Fruit fly (Drosophila melanogaster): ENCODE results near the gene Sgt1.

Gene Sgt1

DNA sequence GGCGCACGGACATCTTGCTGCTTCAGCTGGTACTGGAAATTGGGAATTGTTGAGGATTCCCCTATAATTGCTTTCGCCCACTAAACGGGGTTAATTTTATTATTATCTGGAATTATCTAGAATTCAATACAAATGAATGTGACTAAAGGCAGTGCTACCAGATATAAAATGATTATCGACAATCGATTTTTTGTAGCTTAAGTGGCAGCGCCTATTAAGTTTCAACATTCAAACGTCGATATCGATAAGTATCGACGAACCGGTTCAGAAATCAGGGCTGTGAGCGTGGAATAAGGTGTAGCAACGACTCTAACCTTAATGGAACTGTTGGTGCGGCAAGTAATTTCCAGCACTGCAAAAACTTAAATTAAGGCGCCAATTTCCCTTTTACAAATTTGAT is at the start of gene Sgt1:
Gene Sgt1, minus strand, starts transcription at position 165 of the 400 bp plus-strand sequence.
- TF ChIP-seq insv (optimal IDR thresholded peaks at IDR 0.05) (no peak), ttk (optimal IDR thresholded peaks at IDR 0.05) (no peak), Myc (optimal IDR thresholded peaks at IDR 0.05) (no peak), Sin3A (optimal IDR thresholded peaks at IDR 0.05) (no peak), psq (optimal IDR thresholded peaks at IDR 0.05) (no peak), h (optimal IDR thresholded peaks at IDR 0.05) (no peak)

DNA sequence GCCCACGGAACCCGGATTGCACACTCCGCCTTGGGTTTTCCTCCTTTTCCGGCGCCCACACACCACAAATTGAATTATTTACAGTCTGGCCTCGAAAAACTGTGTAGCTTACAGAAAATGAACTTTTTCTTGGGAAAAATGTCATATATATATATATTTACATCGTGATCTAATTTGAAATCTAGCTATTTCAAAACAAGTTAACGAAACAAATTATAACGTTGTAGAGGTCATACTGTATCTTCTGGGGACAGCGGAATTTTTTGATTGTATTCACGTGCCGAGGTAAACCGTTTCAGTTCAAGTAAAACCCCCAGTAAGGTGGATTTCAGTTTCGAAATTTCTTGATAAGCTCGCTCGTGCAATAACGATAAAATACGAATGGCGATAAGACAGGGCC is 49.4 kb upstream of the Sgt1 start:
- TF ChIP-seq Myc (optimal IDR thresholded peaks at IDR 0.05) (no peak), psq (optimal IDR thresholded peaks at IDR 0.05) (no peak), h (optimal IDR thresholded peaks at IDR 0.05) (no peak), ttk (optimal IDR thresholded peaks at IDR 0.05) (no peak), insv (optimal IDR thresholded peaks at IDR 0.05) (no peak), Sin3A (optimal IDR thresholded peaks at IDR 0.05) (no peak)

DNA sequence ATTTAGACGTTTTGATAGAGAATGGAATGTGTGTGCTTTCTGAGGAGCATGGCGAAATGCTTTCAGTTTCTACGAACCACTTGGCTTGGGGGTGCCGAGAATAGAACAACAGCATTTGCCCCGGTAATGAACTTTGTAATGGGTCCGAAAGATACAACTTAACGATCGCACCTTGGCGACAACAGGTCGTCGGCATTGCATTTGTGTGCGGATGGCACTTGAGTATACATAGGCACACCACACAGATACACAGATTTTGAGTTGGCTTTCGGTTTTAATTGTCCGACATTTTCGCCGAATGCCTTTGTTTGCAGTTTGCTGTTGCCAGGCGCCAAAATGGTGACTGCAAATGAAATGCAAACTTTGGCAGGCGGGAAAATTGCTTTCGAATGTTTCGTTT is 48.9 kb upstream of the Sgt1 start:
- TF ChIP-seq h (optimal IDR thresholded peaks at IDR 0.05): no peak

DNA sequence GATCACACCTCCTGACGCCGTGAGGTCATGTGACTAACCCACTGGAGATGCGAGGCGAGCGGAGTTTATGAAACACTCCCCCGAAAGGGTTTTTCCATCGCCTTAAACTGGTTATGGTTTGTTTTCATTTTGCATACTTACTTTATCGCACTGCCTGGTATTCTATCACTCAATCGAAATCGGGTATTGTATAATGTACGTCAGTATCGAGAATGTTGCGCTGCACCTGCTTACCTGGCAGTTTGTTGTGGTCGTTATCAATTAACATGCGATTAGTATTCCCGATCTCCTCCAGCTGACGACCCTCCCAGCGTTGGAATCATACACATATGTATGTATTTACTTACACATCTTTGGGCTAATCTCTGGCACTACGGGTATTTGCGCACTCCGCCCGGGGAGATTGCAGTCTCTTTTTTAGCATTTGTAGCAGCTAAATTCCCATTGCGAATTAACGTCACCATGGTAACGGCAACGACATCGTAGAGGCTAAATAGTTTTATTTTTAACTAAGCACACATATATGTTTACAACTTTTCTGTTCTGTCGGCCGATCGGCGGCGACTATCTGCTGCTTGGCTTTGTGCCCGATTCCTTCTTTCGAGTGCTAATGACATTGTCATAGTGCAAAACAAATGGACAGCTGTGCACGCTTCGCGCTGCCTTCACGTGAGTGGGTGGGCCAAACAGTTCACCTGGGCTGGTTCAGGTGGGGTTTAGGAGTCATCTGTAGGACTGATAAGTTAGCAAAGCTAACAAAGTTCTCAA is 48.1 kb upstream of the Sgt1 start:
- TF ChIP-seq h (optimal IDR thresholded peaks at IDR 0.05): no peak
- TF ChIP-seq psq (optimal IDR thresholded peaks at IDR 0.05): no peak
- no peak for TF ChIP-seq insv (optimal IDR thresholded peaks at IDR 0.05)
- no peak for TF ChIP-seq ttk (optimal IDR thresholded peaks at IDR 0.05)
- no peak for TF ChIP-seq Sin3A (optimal IDR thresholded peaks at IDR 0.05)
- TF ChIP-seq Myc (optimal IDR thresholded peaks at IDR 0.05): no peak

DNA sequence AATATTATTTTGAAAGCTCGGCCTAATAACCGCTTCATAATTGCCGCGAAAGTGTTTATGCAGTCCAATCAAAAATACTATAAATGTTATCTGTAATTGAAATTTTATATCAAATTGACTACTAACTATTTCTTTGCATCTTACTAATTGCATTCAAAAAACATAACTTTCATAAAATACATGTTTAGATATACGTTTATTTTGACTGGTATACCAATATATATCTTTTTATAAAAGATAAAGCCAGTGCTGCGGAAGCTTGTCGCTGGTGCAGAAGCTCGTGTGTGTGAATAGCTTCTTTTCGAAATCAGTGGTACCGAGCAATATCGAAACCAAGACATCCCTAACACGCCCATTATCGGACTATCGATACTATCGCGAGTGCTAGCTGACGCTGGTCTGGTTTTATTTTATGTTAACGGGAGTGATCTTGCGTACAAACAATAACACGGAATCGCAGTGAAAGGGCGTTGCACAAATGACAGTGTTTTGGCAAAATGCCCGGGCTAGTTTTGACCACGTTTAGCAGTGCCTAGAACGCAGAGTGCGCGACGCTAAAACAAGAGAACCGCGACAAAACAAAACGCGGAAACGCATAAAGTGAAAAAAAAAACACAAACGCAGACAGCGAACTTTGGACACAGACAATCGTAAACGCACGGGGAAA is 44.5 kb upstream of the Sgt1 start, which contains the start of gene Atg13:
Gene Atg13, plus strand, starts transcription at position 367 of the 667 bp plus-strand sequence.
- no peak for TF ChIP-seq insv (optimal IDR thresholded peaks at IDR 0.05)
- TF ChIP-seq h (optimal IDR thresholded peaks at IDR 0.05): no peak
- TF ChIP-seq Myc (optimal IDR thresholded peaks at IDR 0.05): no peak
- no peak for TF ChIP-seq ttk (optimal IDR thresholded peaks at IDR 0.05)
- no peak for TF ChIP-seq Sin3A (optimal IDR thresholded peaks at IDR 0.05)
- TF ChIP-seq psq (optimal IDR thresholded peaks at IDR 0.05): no peak

DNA sequence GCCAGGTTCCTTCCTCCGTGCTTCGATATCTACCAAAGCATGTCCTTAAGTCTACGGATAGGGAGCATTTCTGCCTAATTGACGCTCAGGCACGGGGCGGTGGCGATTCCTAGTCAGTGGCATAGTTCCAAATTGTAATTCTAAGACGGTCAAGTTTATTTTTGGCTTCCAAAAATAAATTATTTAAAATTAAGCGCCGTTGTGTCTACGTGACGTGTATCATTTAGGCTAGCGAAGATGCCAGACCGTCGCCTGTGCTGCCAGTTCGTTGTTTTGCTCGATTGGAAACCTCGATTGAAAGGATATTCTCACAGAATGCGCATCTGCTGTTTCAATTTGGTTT is 44.0 kb upstream of the Sgt1 start:
- no peak for TF ChIP-seq Sin3A (optimal IDR thresholded peaks at IDR 0.05)
- no peak for TF ChIP-seq ttk (optimal IDR thresholded peaks at IDR 0.05)
- TF ChIP-seq h (optimal IDR thresholded peaks at IDR 0.05): no peak
- TF ChIP-seq psq (optimal IDR thresholded peaks at IDR 0.05): no peak
- no peak for TF ChIP-seq insv (optimal IDR thresholded peaks at IDR 0.05)
- TF ChIP-seq Myc (optimal IDR thresholded peaks at IDR 0.05): no peak

DNA sequence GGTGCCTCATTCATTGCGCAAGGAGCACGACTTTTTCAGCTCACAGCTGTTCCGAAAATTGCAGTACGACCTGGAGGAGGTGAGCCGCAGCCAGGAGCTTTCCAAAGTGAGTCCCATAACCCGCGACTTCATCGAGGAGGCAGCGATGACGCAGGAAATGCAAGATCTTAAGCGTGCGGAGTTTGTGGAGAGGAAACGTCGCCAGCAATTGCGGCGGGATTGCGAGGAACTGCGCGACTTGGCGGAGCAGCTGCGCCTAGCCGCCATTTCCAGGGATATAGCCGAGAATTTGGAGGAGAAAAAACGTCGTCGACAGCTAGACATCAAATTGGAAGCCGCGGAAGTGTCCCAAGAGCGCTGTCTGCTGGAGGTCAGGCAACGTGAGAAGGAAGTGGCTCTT is 42.8 kb upstream of the Sgt1 start:
- no peak for TF ChIP-seq Sin3A (optimal IDR thresholded peaks at IDR 0.05)
- no peak for TF ChIP-seq insv (optimal IDR thresholded peaks at IDR 0.05)
- TF ChIP-seq psq (optimal IDR thresholded peaks at IDR 0.05): no peak
- no peak for TF ChIP-seq h (optimal IDR thresholded peaks at IDR 0.05)
- no peak for TF ChIP-seq ttk (optimal IDR thresholded peaks at IDR 0.05)
- no peak for TF ChIP-seq Myc (optimal IDR thresholded peaks at IDR 0.05)

DNA sequence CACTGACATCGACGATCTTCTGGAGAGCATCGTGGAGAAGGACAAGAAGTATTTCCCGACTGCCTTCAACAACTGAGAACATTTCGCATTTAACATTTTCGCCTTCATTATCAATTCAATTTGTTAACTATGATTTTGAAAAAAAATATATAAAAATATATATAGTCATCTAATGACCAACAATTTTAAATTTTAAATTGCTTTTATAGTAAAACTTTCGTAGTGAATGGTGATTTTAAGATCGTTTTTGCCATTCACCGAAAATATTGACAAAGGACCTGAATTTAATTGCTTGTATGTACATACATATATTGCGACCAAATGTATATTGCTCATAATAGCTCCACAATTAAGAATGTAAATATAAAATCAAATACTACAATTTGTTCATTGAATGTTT is 42.2 kb upstream of the Sgt1 start, which contains the start of gene CG7352:
Gene CG7352, plus strand, starts transcription at position 301 of the 400 bp plus-strand sequence.
- TF ChIP-seq insv (optimal IDR thresholded peaks at IDR 0.05) (no peak), Myc (optimal IDR thresholded peaks at IDR 0.05) (no peak), h (optimal IDR thresholded peaks at IDR 0.05) (no peak), psq (optimal IDR thresholded peaks at IDR 0.05) (no peak), ttk (optimal IDR thresholded peaks at IDR 0.05) (no peak), Sin3A (optimal IDR thresholded peaks at IDR 0.05) (no peak)

DNA sequence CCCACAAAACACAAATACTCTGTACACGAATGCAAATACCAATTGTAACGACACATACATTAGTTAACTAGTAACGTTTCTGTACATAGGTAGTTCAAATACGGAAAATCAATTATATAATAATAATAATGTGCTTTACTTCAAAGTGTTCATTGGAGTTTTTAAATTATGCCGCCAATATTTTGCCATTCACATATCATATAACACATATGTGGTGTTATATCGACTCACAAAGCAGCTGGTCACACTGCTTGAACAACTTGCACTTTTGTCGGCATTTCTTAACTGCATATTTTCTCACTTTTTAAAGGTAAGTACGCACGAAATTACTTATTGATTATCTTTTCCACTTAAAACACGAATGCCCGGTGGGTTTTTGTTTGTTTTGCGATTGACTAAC is 39.1 kb upstream of the Sgt1 start, which contains the start of gene DppIII:
Gene DppIII, plus strand, starts transcription at position 227 of the 400 bp plus-strand sequence.
- TF ChIP-seq insv (optimal IDR thresholded peaks at IDR 0.05): no peak

DNA sequence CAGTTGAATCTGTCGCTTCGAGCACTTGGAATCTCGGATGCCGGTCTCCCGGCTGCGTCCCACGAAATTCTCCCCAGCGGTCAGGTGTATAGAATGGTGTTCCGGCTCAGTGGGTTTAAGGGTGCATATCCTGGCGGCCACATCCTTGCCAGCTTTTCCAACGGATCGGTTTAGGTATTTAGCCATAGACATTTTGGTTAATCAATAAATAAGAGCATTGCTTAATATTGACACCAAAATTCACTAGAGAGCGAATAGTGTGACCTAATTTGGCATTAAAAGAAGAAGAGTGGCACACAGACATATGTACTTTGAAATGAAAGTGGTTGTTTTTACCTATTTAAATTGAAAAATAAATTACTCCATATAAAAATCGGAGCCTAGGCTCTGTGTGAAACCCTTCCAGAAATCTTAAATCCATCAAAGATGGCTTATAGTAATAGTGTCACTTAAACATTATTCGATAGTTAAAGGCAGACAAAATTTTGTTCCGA is 38.2 kb upstream of the Sgt1 start, which contains the start of the genes PNKP and COX7AL:
Gene PNKP, minus strand, starts transcription at position 266 of the 494 bp plus-strand sequence.
Gene COX7AL, plus strand, starts transcription at position 419 of the 494 bp plus-strand sequence.
- TF ChIP-seq ttk (optimal IDR thresholded peaks at IDR 0.05) (no peak), insv (optimal IDR thresholded peaks at IDR 0.05) (no peak), h (optimal IDR thresholded peaks at IDR 0.05) (no peak), Sin3A (optimal IDR thresholded peaks at IDR 0.05) (no peak), psq (optimal IDR thresholded peaks at IDR 0.05) (no peak), Myc (optimal IDR thresholded peaks at IDR 0.05) (no peak)

DNA sequence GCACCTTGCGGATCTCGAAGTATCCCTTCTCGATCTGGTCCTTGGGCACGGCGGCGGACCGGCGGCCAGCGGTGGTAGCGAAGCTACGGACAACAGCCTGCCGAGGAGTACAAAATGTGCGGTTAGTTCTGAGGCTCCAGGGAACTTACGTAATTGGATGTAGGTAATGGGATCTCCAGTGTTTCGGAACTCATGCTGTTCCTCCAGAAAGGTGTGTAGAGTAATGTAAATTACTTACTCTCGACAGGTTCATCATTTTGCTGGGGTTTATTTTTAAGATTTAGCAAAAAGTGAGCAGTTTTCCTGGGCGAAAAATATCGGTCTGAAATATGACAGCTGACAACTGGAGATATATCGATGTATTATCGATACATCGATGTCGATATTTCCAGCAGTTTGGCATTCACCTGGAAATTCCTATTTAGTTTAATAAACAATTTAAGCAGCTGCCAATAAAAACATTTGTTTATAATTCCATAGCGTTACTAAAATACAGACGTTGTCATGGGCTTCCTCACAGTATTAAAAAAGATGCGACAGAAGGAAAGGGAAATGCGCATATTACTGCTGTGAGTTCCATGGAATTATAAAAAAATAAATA is 35.7 kb upstream of the Sgt1 start, which contains the start of the genes COX7A and Arl2:
Gene COX7A, minus strand, starts transcription at position 369 of the 601 bp plus-strand sequence.
Gene Arl2, plus strand, starts transcription at position 426 of the 601 bp plus-strand sequence.
- TF ChIP-seq insv (optimal IDR thresholded peaks at IDR 0.05) (no peak), psq (optimal IDR thresholded peaks at IDR 0.05) (no peak), Myc (optimal IDR thresholded peaks at IDR 0.05) (no peak), ttk (optimal IDR thresholded peaks at IDR 0.05) (no peak), h (optimal IDR thresholded peaks at IDR 0.05) (no peak), Sin3A (optimal IDR thresholded peaks at IDR 0.05) (no peak)

DNA sequence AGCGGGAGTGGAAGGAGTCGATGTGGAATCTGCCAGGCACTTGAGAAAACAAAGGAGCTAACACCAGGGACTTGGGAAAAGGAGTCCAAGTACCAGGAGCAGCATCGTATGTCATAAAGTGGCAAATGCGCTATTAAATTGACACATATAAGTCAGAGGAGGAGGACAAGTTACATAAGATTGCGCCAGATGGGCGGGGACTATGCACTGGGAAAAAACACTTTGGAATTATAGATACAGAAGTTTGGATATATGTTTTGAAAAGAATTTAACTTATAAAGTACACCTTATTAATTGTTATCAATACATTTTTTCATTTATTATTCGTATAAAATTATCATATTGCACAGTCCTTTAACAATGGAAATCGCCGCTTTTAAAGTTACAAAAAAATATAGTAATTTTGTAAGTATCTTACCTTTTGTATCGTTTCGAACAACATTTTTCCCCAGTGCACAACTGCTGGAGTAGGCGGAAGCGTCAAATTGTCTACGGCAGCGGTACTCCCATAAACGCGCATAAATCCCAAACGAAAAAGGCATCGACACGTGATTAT is 31.0 kb upstream of the Sgt1 start:
- TF ChIP-seq Sin3A (optimal IDR thresholded peaks at IDR 0.05) (no peak), ttk (optimal IDR thresholded peaks at IDR 0.05) (no peak), Myc (optimal IDR thresholded peaks at IDR 0.05) (no peak), insv (optimal IDR thresholded peaks at IDR 0.05) (no peak), h (optimal IDR thresholded peaks at IDR 0.05) (no peak), psq (optimal IDR thresholded peaks at IDR 0.05) (no peak)

All from Kc167 (cell line).